Worm (Caenorhabditis elegans) whole organism, young adult: ENCODE data around the gene T08G3.11.

Experiments used
- B0035.1 ChIP-seq: sonication (generic microtip); optimal IDR thresholded peaks from 2 replicates; lab custom pipeline; 2016; ENCODE audit warnings: missing genetic modification characterization, mild to moderate bottlenecking, missing compliant biosample characterization, missing genotype, missing genetic modification reagents
- B0336.3 ChIP-seq: fragments of 200-800 bp; sonication (Bioruptor generic); IDR thresholded peaks from 2 replicates; pipeline ENCODE4 v1.3.6; 2022; ENCODE audit warnings: missing genetic modification characterization, missing compliant biosample characterization
- C17E4.6 ChIP-seq: fragments of 200-800 bp; sonication (Bioruptor generic); IDR thresholded peaks from 2 replicates; pipeline ENCODE4 v1.3.6; 2022; ENCODE audit warnings: missing genetic modification reagents, missing genetic modification characterization, missing compliant biosample characterization
- D2030.7 ChIP-seq: fragments of 200-800 bp; sonication (Bioruptor generic); IDR thresholded peaks from 2 replicates; pipeline ENCODE4 v1.3.6; 2022; ENCODE audit warnings: missing genetic modification reagents, missing genetic modification characterization, missing compliant biosample characterization
- F10E7.11 ChIP-seq: sonication (generic microtip); optimal IDR thresholded peaks from 2 replicates; lab custom pipeline; 2017; ENCODE audit warnings: mild to moderate bottlenecking, missing genetic modification characterization, moderate library complexity, missing compliant biosample characterization
- F37B4.10 ChIP-seq: fragments of 200-800 bp; sonication (Bioruptor generic); IDR thresholded peaks from 2 replicates; pipeline ENCODE4 v1.3.6; 2022; ENCODE audit warnings: missing genetic modification characterization, missing compliant biosample characterization
- F52B5.7 ChIP-seq: sonication (generic microtip); optimal IDR thresholded peaks from 2 replicates; lab custom pipeline; 2016; ENCODE audit warnings: mild to moderate bottlenecking, missing genetic modification characterization, missing compliant biosample characterization
- F57C9.4 ChIP-seq: sonication (generic microtip); optimal IDR thresholded peaks from 2 replicates; lab custom pipeline; 2017; ENCODE audit warnings: mild to moderate bottlenecking, missing genetic modification characterization, missing compliant biosample characterization
- K11D2.4 ChIP-seq: fragments of 200-800 bp; sonication (Bioruptor generic); IDR thresholded peaks from 2 replicates; pipeline ENCODE4 v1.3.6; 2022; ENCODE audit warnings: missing genetic modification reagents, missing genetic modification characterization, missing compliant biosample characterization
- K12H6.12 ChIP-seq: fragments of 200-800 bp; sonication (Bioruptor generic); optimal IDR thresholded peaks from 2 replicates; lab custom pipeline; 2018; ENCODE audit warnings: mild to moderate bottlenecking, missing genetic modification characterization, missing compliant biosample characterization
- Y53F4B.3 ChIP-seq: fragments of 200-800 bp; sonication (Bioruptor generic); IDR thresholded peaks from 2 replicates; pipeline ENCODE4 v1.3.6; 2022; ENCODE audit warnings: missing genetic modification reagents, missing genetic modification characterization, missing compliant biosample characterization
- Y53G8AR.9 ChIP-seq: fragments of 200-800 bp; sonication (Bioruptor generic); conservative IDR thresholded peaks from 2 replicates; pipeline ENCODE4 v1.3.6; 2022; ENCODE audit warnings: missing genetic modification reagents, missing genetic modification characterization, missing compliant biosample characterization
- Y95B8A.8 ChIP-seq: fragments of 200-800 bp; sonication (Bioruptor generic); IDR thresholded peaks from 2 replicates; pipeline ENCODE4 v1.3.6; 2022; ENCODE audit warnings: missing genetic modification reagents, missing genetic modification characterization, missing compliant biosample characterization
- attf-6 ChIP-seq: fragments of 200-800 bp; sonication (Bioruptor generic); IDR thresholded peaks from 2 replicates; pipeline ENCODE4 v1.3.6; 2022; ENCODE audit warnings: missing genetic modification reagents, missing genetic modification characterization, missing compliant biosample characterization
- bed-1 ChIP-seq: fragments of 200-800 bp; sonication (Bioruptor generic); IDR thresholded peaks from 2 replicates; pipeline ENCODE4 v1.3.6; 2022; ENCODE audit warnings: missing genetic modification reagents, missing genetic modification characterization, missing compliant biosample characterization
- ceh-100 ChIP-seq: fragments of 200-800 bp; sonication (Bioruptor generic); IDR thresholded peaks from 2 replicates; pipeline ENCODE4 v1.3.6; 2022; ENCODE audit warnings: missing genetic modification reagents, missing genetic modification characterization, missing compliant biosample characterization
- ceh-79 ChIP-seq: sonication (generic microtip); optimal IDR thresholded peaks from 2 replicates; lab custom pipeline; 2017; ENCODE audit warnings: mild to moderate bottlenecking, missing genetic modification characterization, missing compliant biosample characterization
- chd-7 ChIP-seq: sonication (generic microtip); optimal IDR thresholded peaks from 2 replicates; lab custom pipeline; 2016; ENCODE audit warnings: mild to moderate bottlenecking, missing genetic modification characterization, moderate library complexity, missing compliant biosample characterization
- efl-1 ChIP-seq: fragments of 150-350 bp; optimal IDR thresholded peaks from 2 replicates; lab custom pipeline; 2014; ENCODE audit warnings: missing biosample characterization, missing genetic modification reagents, missing genetic modification characterization
- ekl-4 ChIP-seq: fragments of 200-800 bp; sonication (Bioruptor generic); IDR thresholded peaks from 2 replicates; pipeline ENCODE4 v1.3.6; 2022; ENCODE audit warnings: missing genetic modification reagents, missing genetic modification characterization, missing compliant biosample characterization
- hrde-1 ChIP-seq: sonication (generic microtip); optimal IDR thresholded peaks from 2 replicates; lab custom pipeline; 2016; ENCODE audit warnings: missing genetic modification characterization, mild to moderate bottlenecking, missing compliant biosample characterization, moderate library complexity, missing genotype, missing genetic modification reagents, borderline replicate concordance
- hsf-1 ChIP-seq: fragments of 200-800 bp; sonication (Bioruptor generic); IDR thresholded peaks from 2 replicates; pipeline ENCODE4 v1.3.6; 2022; ENCODE audit warnings: missing genetic modification reagents, missing genetic modification characterization, missing compliant biosample characterization
- let-526 ChIP-seq: fragments of 200-800 bp; sonication (Bioruptor generic); IDR thresholded peaks from 2 replicates; pipeline ENCODE4 v1.3.6; 2022; ENCODE audit warnings: missing genetic modification reagents, missing genetic modification characterization, missing compliant biosample characterization
- lin-26 ChIP-seq: fragments of 200-800 bp; sonication (Bioruptor generic); IDR thresholded peaks from 2 replicates; pipeline ENCODE4 v1.3.6; 2022; ENCODE audit warnings: missing genetic modification reagents, missing genetic modification characterization, missing compliant biosample characterization
- lin-35 ChIP-seq, 3 experiments: fragments of 150-350 bp in 2 of 3; sonication (generic microtip) in 1 of 3; optimal IDR thresholded peaks; 2 replicates each; lab custom pipeline; 2014 to 2018; ENCODE audit warnings: missing biosample characterization in 3 of 3, missing genetic modification characterization in 3 of 3, missing genetic modification reagents in 3 of 3
- lin-54 ChIP-seq: fragments of 200-800 bp; sonication (Bioruptor generic); optimal IDR thresholded peaks from 2 replicates; lab custom pipeline; 2018; ENCODE audit warnings: mild to moderate bottlenecking, missing genetic modification characterization, missing compliant biosample characterization
- lir-1 ChIP-seq: fragments of 200-800 bp; sonication (Bioruptor generic); conservative IDR thresholded peaks from 2 replicates; pipeline ENCODE4 v1.3.6; 2022; ENCODE audit warnings: missing genetic modification reagents, missing genetic modification characterization, missing compliant biosample characterization
- mel-28 ChIP-seq: sonication (generic microtip); optimal IDR thresholded peaks from 2 replicates; lab custom pipeline; 2016; ENCODE audit warnings: borderline replicate concordance, mild to moderate bottlenecking, missing genetic modification characterization, missing compliant biosample characterization
- mxl-1 ChIP-seq: sonication (generic microtip); optimal IDR thresholded peaks from 2 replicates; lab custom pipeline; 2016; ENCODE audit warnings: missing genetic modification characterization, missing compliant biosample characterization
- nfya-2 ChIP-seq: fragments of 200-800 bp; sonication (Bioruptor generic); IDR thresholded peaks from 2 replicates; pipeline ENCODE4 v1.3.6; 2022; ENCODE audit warnings: missing genetic modification reagents, missing genetic modification characterization, missing compliant biosample characterization
- nfyb-1 ChIP-seq: fragments of 200-800 bp; sonication (Bioruptor generic); IDR thresholded peaks from 2 replicates; pipeline ENCODE4 v1.3.6; 2022; ENCODE audit warnings: missing genetic modification reagents, missing genetic modification characterization, missing compliant biosample characterization
- nhr-120 ChIP-seq: fragments of 200-800 bp; sonication (Bioruptor generic); IDR thresholded peaks from 2 replicates; pipeline ENCODE4 v1.3.6; 2022; ENCODE audit warnings: missing genetic modification characterization, missing compliant biosample characterization
- nhr-90 ChIP-seq: sonication (generic microtip); optimal IDR thresholded peaks from 2 replicates; lab custom pipeline; 2016; ENCODE audit warnings: missing genotype, mild to moderate bottlenecking, missing genetic modification characterization, missing compliant biosample characterization
- rec-8 ChIP-seq, 2 experiments: sonication (generic microtip); optimal IDR thresholded peaks; 2 replicates each; lab custom pipeline; 2016; ENCODE audit warnings: mild to moderate bottlenecking in 2 of 2, missing genetic modification characterization in 2 of 2, missing genetic modification reagents in 2 of 2, missing genotype in 2 of 2, missing biosample characterization in 1 of 2, missing compliant biosample characterization in 1 of 2, moderate library complexity in 1 of 2
- rpc-1 ChIP-seq, 2 experiments: fragments of 150-350 bp in 1 of 2; sonication (generic microtip) in 1 of 2; optimal IDR thresholded peaks; 2 replicates each; lab custom pipeline; 2014 to 2018; ENCODE audit warnings: missing biosample characterization in 1 of 2, missing genetic modification characterization in 1 of 2, missing genetic modification reagents in 1 of 2, missing genotype in 1 of 2
- snpc-1.1 ChIP-seq: sonication (generic microtip); optimal IDR thresholded peaks from 2 replicates; lab custom pipeline; 2017; ENCODE audit warnings: missing genetic modification characterization, mild to moderate bottlenecking, missing compliant biosample characterization, antibody characterized with exemption, moderate library complexity, missing genotype, missing genetic modification reagents; ENCODE audit not compliant: insufficient read depth
- unc-130 ChIP-seq: sonication (generic microtip); optimal IDR thresholded peaks from 2 replicates; lab custom pipeline; 2016; ENCODE audit warnings: missing genetic modification reagents, missing genetic modification characterization, missing compliant biosample characterization
- zfh-2 ChIP-seq: fragments of 200-800 bp; sonication (Bioruptor generic); conservative IDR thresholded peaks from 2 replicates; pipeline ENCODE4 v1.3.6; 2022; ENCODE audit warnings: missing genetic modification reagents, missing genetic modification characterization, missing compliant biosample characterization
- zim-3 ChIP-seq: sonication (generic microtip); optimal IDR thresholded peaks from 2 replicates; lab custom pipeline; 2017; ENCODE audit warnings: mild to moderate bottlenecking, missing genetic modification characterization, moderate library complexity, missing compliant biosample characterization
- ztf-18 ChIP-seq: sonication (generic microtip); optimal IDR thresholded peaks from 2 replicates; lab custom pipeline; 2016; ENCODE audit warnings: missing genotype, mild to moderate bottlenecking, missing genetic modification characterization, missing compliant biosample characterization
- ztf-26 ChIP-seq: sonication (generic microtip); optimal IDR thresholded peaks from 2 replicates; lab custom pipeline; 2017; ENCODE audit warnings: missing genetic modification characterization, missing compliant biosample characterization

Gene T08G3.11

ce11 chrV:16446191-16446590 lies 33.0 kb downstream of the T08G3.11 start:
- TF ChIP-seq nfyb-1 (GFP tag; lab: Robert Waterston, UW) (no peak), lin-26 (no peak), bed-1 (GFP tag; lab: Robert Waterston, UW) (no peak), ztf-18 (tag; lab: Kevin White, UChicago) (no peak), B0336.3 (GFP tag; lab: Robert Waterston, UW) (no peak), F37B4.10 (GFP tag; lab: Robert Waterston, UW) (no peak), ekl-4 (GFP tag; lab: Robert Waterston, UW) (no peak)

- TF ChIP-seq nfyb-1 (GFP tag; lab: Robert Waterston, UW) (no peak), rec-8 (tag; optimal IDR thresholded peaks at IDR 0.05; lab: Kevin White, UChicago) (no peak), chd-7 (no peak), hsf-1 (no peak), ztf-26 (tag; lab: Kevin White, UChicago) (no peak), C17E4.6 (GFP tag; lab: Robert Waterston, UW) (no peak), F57C9.4 (tag; lab: Kevin White, UChicago) (no peak), nhr-120 (no peak), efl-1 (GFP tag; lab: Kevin White, UChicago) (no peak), lin-54 (GFP tag; lab: Kevin White, UChicago) (no peak), nfya-2 (GFP tag; lab: Robert Waterston, UW) (no peak), Y53G8AR.9 (GFP tag; lab: Robert Waterston, UW) (no peak)
Observed at ce11 chrV:16445676-16446075, 33.5 kb downstream of the T08G3.11 start, which contains the start of gene T08G3.6. T08G3.6 (plus strand) TSS chrV:16445976.

ce11 chrV:16443626-16444025 lies 35.5 kb downstream of the T08G3.11 start, which contains the start of gene srh-141:
srh-141 (plus strand) TSS chrV:16443926.
- no peak for TF ChIP-seq snpc-1.1
- TF ChIP-seq nfya-2 (GFP tag; lab: Robert Waterston, UW): no peak
- TF ChIP-seq Y53F4B.3 (GFP tag; lab: Robert Waterston, UW): no peak
- TF ChIP-seq D2030.7 (GFP tag; lab: Robert Waterston, UW): no peak

ce11 chrV:16437546-16437945 lies 41.6 kb downstream of the T08G3.11 start, which contains the start of gene F26D2.15:
F26D2.15 (plus strand) TSS chrV:16437846.
- TF ChIP-seq F10E7.11 (tag; lab: Kevin White, UChicago) (no peak), zfh-2 (GFP tag; lab: Robert Waterston, UW) (no peak), efl-1 (GFP tag; lab: Kevin White, UChicago) (no peak), ceh-79 (tag; lab: Kevin White, UChicago) (no peak), hrde-1 (tag; lab: Kevin White, UChicago) (no peak)

- TF ChIP-seq F52B5.7 (tag; lab: Kevin White, UChicago) (no peak), nhr-90 (tag; lab: Kevin White, UChicago) (no peak), Y95B8A.8 (GFP tag; lab: Robert Waterston, UW) (no peak), rpc-1 (optimal IDR thresholded peaks at IDR 0.05; lab: Kevin White, UChicago) (no peak), rpc-1 (tag; optimal IDR thresholded peaks at IDR 0.05; lab: Kevin White, UChicago) (no peak), lin-35 (GFP tag; optimal IDR thresholded peaks at IDR 0.05; lab: Kevin White, UChicago) (no peak), B0035.1 (no peak), K11D2.4 (no peak), attf-6 (no peak), let-526 (no peak), bed-1 (GFP tag; lab: Robert Waterston, UW) (no peak), unc-130 (GFP tag; lab: Kevin White, UChicago) (no peak), ceh-100 (GFP tag; lab: Robert Waterston, UW) (no peak), K12H6.12 (tag; lab: Kevin White, UChicago) (no peak), lin-54 (GFP tag; lab: Kevin White, UChicago) (no peak), mel-28 (tag; lab: Kevin White, UChicago) (no peak), mxl-1 (tag; lab: Kevin White, UChicago) (no peak), lir-1 (GFP tag; lab: Robert Waterston, UW) (no peak), zim-3 (tag; lab: Kevin White, UChicago) (no peak)
Observed at ce11 chrV:16435510-16435909, 43.7 kb downstream of the T08G3.11 start, which contains the start of the genes F26D2.13 and F26D2.14. F26D2.13 (minus strand) TSS chrV:16435610. F26D2.14 (plus strand) TSS chrV:16435855.
